Worm (Caenorhabditis elegans) whole organism, mixed stage, embryonic: Measurements from ENCODE around the gene hoe-1.

Experiments
- M03D4.4 ChIP-seq: sonication (generic microtip); optimal IDR thresholded peaks from 2 replicates; lab custom pipeline; 2017; ENCODE audit warnings: mild to moderate bottlenecking, missing genetic modification characterization, missing compliant biosample characterization
- bed-3 ChIP-seq: fragments of 200-800 bp; sonication (Bioruptor generic); optimal IDR thresholded peaks from 3 replicates; lab custom pipeline; 2018; ENCODE audit warnings: mild to moderate bottlenecking, missing genetic modification characterization, moderate library complexity, missing compliant biosample characterization
- blmp-1 ChIP-seq: fragments of 150-350 bp; optimal IDR thresholded peaks from 2 replicates; lab custom pipeline; 2014; ENCODE audit warnings: missing biosample characterization, missing genetic modification characterization
- ceh-39 ChIP-seq: fragments of 150-350 bp; optimal IDR thresholded peaks from 2 replicates; lab custom pipeline; 2014; ENCODE audit warnings: missing biosample characterization, missing genetic modification characterization
- ceh-43 ChIP-seq: fragments of 200-800 bp; sonication (Bioruptor generic); optimal IDR thresholded peaks from 2 replicates; lab custom pipeline; 2018; ENCODE audit warnings: mild to moderate bottlenecking, missing genetic modification characterization, moderate library complexity, missing compliant biosample characterization
- ceh-83 ChIP-seq: fragments of 200-800 bp; sonication (Bioruptor generic); optimal IDR thresholded peaks from 2 replicates; lab custom pipeline; 2018; ENCODE audit warnings: mild to moderate bottlenecking, missing genetic modification characterization, missing compliant biosample characterization
- ces-1 ChIP-seq: fragments of 150-350 bp; optimal IDR thresholded peaks from 2 replicates; lab custom pipeline; 2014; ENCODE audit warnings: missing biosample characterization, missing genetic modification reagents, missing genetic modification characterization
- cnd-1 ChIP-seq: fragments of 200-800 bp; sonication (Bioruptor generic); optimal IDR thresholded peaks from 2 replicates; lab custom pipeline; 2018; ENCODE audit warnings: mild to moderate bottlenecking, missing genetic modification characterization, missing compliant biosample characterization
- drap-1 ChIP-seq: fragments of 200-800 bp; sonication (Bioruptor generic); optimal IDR thresholded peaks from 3 replicates; lab custom pipeline; 2018; ENCODE audit warnings: mild to moderate bottlenecking, missing genetic modification characterization, missing compliant biosample characterization
- elt-1 ChIP-seq: sonication (generic microtip); optimal IDR thresholded peaks from 2 replicates; lab custom pipeline; 2017; ENCODE audit warnings: missing genetic modification characterization, mild to moderate bottlenecking, missing compliant biosample characterization, antibody characterized with exemption, moderate library complexity, borderline replicate concordance; ENCODE audit not compliant: insufficient read depth
- elt-3 ChIP-seq: fragments of 150-350 bp; optimal IDR thresholded peaks from 2 replicates; lab custom pipeline; 2014; ENCODE audit warnings: missing biosample characterization, missing genetic modification characterization
- flh-1 ChIP-seq: fragments of 200-800 bp; sonication (Bioruptor generic); optimal IDR thresholded peaks from 2 replicates; lab custom pipeline; 2018; ENCODE audit warnings: mild to moderate bottlenecking, missing genetic modification characterization, moderate library complexity, missing compliant biosample characterization
- ham-2 ChIP-seq: fragments of 200-800 bp; sonication (Bioruptor generic); optimal IDR thresholded peaks from 2 replicates; lab custom pipeline; 2018; ENCODE audit warnings: mild to moderate bottlenecking, missing genetic modification characterization, missing compliant biosample characterization
- hlh-1 ChIP-seq: fragments of 150-350 bp; optimal IDR thresholded peaks from 2 replicates; lab custom pipeline; 2014; ENCODE audit warnings: missing biosample characterization, missing genetic modification reagents, missing genetic modification characterization
- lin-13 ChIP-seq: fragments of 150-350 bp; optimal IDR thresholded peaks from 2 replicates; lab custom pipeline; 2014; ENCODE audit warnings: missing biosample characterization, missing genetic modification characterization
- lsy-2 ChIP-seq: fragments of 150-350 bp; optimal IDR thresholded peaks from 2 replicates; lab custom pipeline; 2014; ENCODE audit warnings: missing biosample characterization, missing genetic modification characterization
- mab-5 ChIP-seq: fragments of 150-350 bp; optimal IDR thresholded peaks from 2 replicates; lab custom pipeline; 2014; ENCODE audit warnings: missing biosample characterization, missing genetic modification characterization
- mep-1 ChIP-seq: fragments of 150-350 bp; optimal IDR thresholded peaks from 2 replicates; lab custom pipeline; 2017; ENCODE audit warnings: missing biosample characterization, missing genetic modification reagents, missing genetic modification characterization, inconsistent platforms
- mls-2 ChIP-seq: sonication (generic microtip); optimal IDR thresholded peaks from 2 replicates; lab custom pipeline; 2016; ENCODE audit warnings: mild to moderate bottlenecking, missing genetic modification characterization, moderate library complexity, missing compliant biosample characterization
- nhr-2 ChIP-seq: fragments of 150-350 bp; optimal IDR thresholded peaks from 2 replicates; lab custom pipeline; 2014; ENCODE audit warnings: missing biosample characterization, missing genetic modification characterization
- nhr-237 ChIP-seq: fragments of 150-350 bp; optimal IDR thresholded peaks from 2 replicates; lab custom pipeline; 2014; ENCODE audit warnings: missing biosample characterization, missing genetic modification characterization
- nhr-28 ChIP-seq: fragments of 150-350 bp; optimal IDR thresholded peaks from 2 replicates; lab custom pipeline; 2014; ENCODE audit warnings: missing biosample characterization, missing genetic modification characterization
- nhr-76 ChIP-seq: sonication (generic microtip); optimal IDR thresholded peaks from 2 replicates; lab custom pipeline; 2017; ENCODE audit warnings: missing biosample characterization, missing genetic modification characterization
- pha-4 ChIP-seq: fragments of 150-350 bp; optimal IDR thresholded peaks from 2 replicates; lab custom pipeline; 2018; ENCODE audit warnings: missing biosample characterization, missing genetic modification reagents, missing genetic modification characterization
- sem-2 ChIP-seq: fragments of 200-800 bp; sonication (Bioruptor generic); optimal IDR thresholded peaks from 2 replicates; lab custom pipeline; 2018; ENCODE audit warnings: mild to moderate bottlenecking, missing genetic modification characterization, missing compliant biosample characterization
- snpc-4 ChIP-seq: fragments of 150-350 bp; optimal IDR thresholded peaks from 2 replicates; lab custom pipeline; 2014; ENCODE audit warnings: missing biosample characterization, missing genetic modification characterization
- sptf-1 ChIP-seq: sonication (generic microtip); optimal IDR thresholded peaks from 2 replicates; lab custom pipeline; 2017; ENCODE audit warnings: mild to moderate bottlenecking, missing genetic modification characterization, moderate library complexity, missing compliant biosample characterization
- tbx-8 ChIP-seq: fragments of 200-800 bp; sonication (Bioruptor generic); optimal IDR thresholded peaks from 2 replicates; lab custom pipeline; 2018; ENCODE audit warnings: mild to moderate bottlenecking, missing genetic modification characterization, moderate library complexity, missing compliant biosample characterization
- unc-62 ChIP-seq: fragments of 150-350 bp; optimal IDR thresholded peaks from 2 replicates; lab custom pipeline; 2014; ENCODE audit warnings: missing biosample characterization, missing genetic modification reagents, missing genetic modification characterization
- zip-8 ChIP-seq: fragments of 150-350 bp; optimal IDR thresholded peaks from 2 replicates; lab custom pipeline; 2014; ENCODE audit warnings: missing biosample characterization, missing genetic modification characterization
- ztf-11 ChIP-seq: fragments of 150-350 bp; optimal IDR thresholded peaks from 2 replicates; lab custom pipeline; 2014; ENCODE audit warnings: missing biosample characterization, missing genetic modification characterization

The hoe-1 gene

ce11 chrIV:4776501-4776900 is 32.4 kb upstream of the hoe-1 start:
- TF ChIP-seq ztf-11 (tag; lab: Kevin White, UChicago): no peak
- no peak for TF ChIP-seq nhr-28 (tag; lab: Kevin White, UChicago)
- no peak for TF ChIP-seq elt-1 (tag; lab: Kevin White, UChicago)
- TF ChIP-seq bed-3 (GFP tag; lab: Kevin White, UChicago): no peak
- no peak for TF ChIP-seq pha-4 (tag; lab: Kevin White, UChicago)
- TF ChIP-seq hlh-1 (tag; lab: Kevin White, UChicago): no peak
- TF ChIP-seq mep-1 (tag; lab: Kevin White, UChicago): no peak
- TF ChIP-seq elt-3 (tag; lab: Kevin White, UChicago): no peak
- no peak for TF ChIP-seq ceh-43
- TF ChIP-seq sem-2 (GFP tag; lab: Kevin White, UChicago): no peak
- no peak for TF ChIP-seq nhr-2
- TF ChIP-seq unc-62 (GFP tag; lab: Kevin White, UChicago): no peak
- no peak for TF ChIP-seq drap-1 (GFP tag; lab: Kevin White, UChicago)
- no peak for TF ChIP-seq mls-2 (tag; lab: Kevin White, UChicago)
- TF ChIP-seq cnd-1 (tag; lab: Kevin White, UChicago): no peak
- no peak for TF ChIP-seq nhr-76
- no peak for TF ChIP-seq lsy-2 (tag; lab: Kevin White, UChicago)
- no peak for TF ChIP-seq sptf-1 (tag; lab: Kevin White, UChicago)
- TF ChIP-seq lin-13: no peak
- TF ChIP-seq ham-2: no peak

ce11 chrIV:4776001-4776400 is 31.9 kb upstream of the hoe-1 start, which contains the start of gene R11E3.19:
TSS of gene R11E3.19 (minus strand) at chrIV:4776101.
- TF ChIP-seq lsy-2 (tag; lab: Kevin White, UChicago): no peak
- TF ChIP-seq tbx-8 (GFP tag; lab: Kevin White, UChicago): no peak
- TF ChIP-seq mab-5 (tag; lab: Kevin White, UChicago): no peak
- no peak for TF ChIP-seq elt-1 (tag; lab: Kevin White, UChicago)
- TF ChIP-seq M03D4.4 (tag; lab: Kevin White, UChicago): no peak
- TF ChIP-seq ces-1 (GFP tag; lab: Kevin White, UChicago): no peak
- no peak for TF ChIP-seq sptf-1 (tag; lab: Kevin White, UChicago)
- TF ChIP-seq sem-2 (GFP tag; lab: Kevin White, UChicago): no peak
- no peak for TF ChIP-seq snpc-4 (tag; lab: Kevin White, UChicago)
- TF ChIP-seq nhr-28 (tag; lab: Kevin White, UChicago): no peak
- no peak for TF ChIP-seq blmp-1 (tag; lab: Kevin White, UChicago)
- TF ChIP-seq drap-1 (GFP tag; lab: Kevin White, UChicago): no peak
- no peak for TF ChIP-seq elt-3 (tag; lab: Kevin White, UChicago)
- no peak for TF ChIP-seq ceh-83
- TF ChIP-seq unc-62 (GFP tag; lab: Kevin White, UChicago): no peak
- no peak for TF ChIP-seq lin-13
- no peak for TF ChIP-seq ceh-39 (tag; lab: Kevin White, UChicago)
- TF ChIP-seq mls-2 (tag; lab: Kevin White, UChicago): no peak
- TF ChIP-seq nhr-76: no peak
- no peak for TF ChIP-seq ceh-43

DNA sequence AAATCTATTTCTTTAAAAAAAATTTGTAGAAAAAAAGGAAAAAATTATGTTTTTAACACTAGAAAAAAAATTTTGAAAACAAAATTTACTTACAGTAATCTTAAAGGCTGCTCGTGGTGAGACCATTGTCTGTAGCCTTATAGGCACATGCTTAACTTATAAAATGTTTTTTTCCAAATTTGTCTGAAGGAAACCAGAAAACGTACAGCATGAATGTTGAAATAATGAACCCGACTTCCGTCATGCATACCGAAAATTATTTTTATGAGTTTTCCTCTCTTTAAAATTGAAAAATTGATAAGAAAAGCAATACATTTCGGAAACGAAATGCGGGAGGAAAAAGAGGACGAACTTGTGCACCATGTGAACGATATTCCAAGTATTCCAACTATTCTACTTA is 27.7 kb upstream of the hoe-1 start, which contains the start of gene R11E3.2:
Gene R11E3.2 (plus strand): TSS at position 301 of the 400 bp plus-strand sequence.
- no peak for TF ChIP-seq blmp-1 (tag; lab: Kevin White, UChicago)
- no peak for TF ChIP-seq nhr-76
- TF ChIP-seq mab-5 (tag; lab: Kevin White, UChicago): no peak
- no peak for TF ChIP-seq M03D4.4 (tag; lab: Kevin White, UChicago)
- TF ChIP-seq sem-2 (GFP tag; lab: Kevin White, UChicago): no peak
- no peak for TF ChIP-seq zip-8 (tag; lab: Kevin White, UChicago)
- no peak for TF ChIP-seq flh-1 (GFP tag; lab: Kevin White, UChicago)
- TF ChIP-seq elt-1 (tag; lab: Kevin White, UChicago): no peak
- no peak for TF ChIP-seq ham-2
- no peak for TF ChIP-seq ces-1 (GFP tag; lab: Kevin White, UChicago)

DNA sequence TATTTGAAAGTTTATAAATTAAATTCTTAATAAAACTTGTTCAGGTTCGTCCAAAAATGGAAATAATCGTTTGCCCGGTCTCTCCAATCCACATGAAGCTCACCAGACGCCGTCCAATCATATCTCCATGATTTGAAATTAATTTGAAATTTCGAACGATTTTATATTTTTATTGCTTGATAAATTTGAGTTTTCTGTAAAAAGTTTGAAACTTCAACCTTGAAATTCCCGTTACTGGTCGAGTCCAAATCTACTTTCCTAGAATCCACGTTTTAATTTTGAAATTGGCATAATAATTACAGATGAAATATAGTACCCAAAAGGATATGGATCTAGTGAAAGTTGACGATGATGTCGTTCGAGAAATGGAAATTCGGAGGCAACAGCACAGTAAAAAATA is 20.4 kb upstream of the hoe-1 start, which contains the start of gene npp-26:
Gene npp-26 (plus strand): TSS at position 301 of the 400 bp plus-strand sequence.
- no peak for TF ChIP-seq nhr-237 (tag; lab: Kevin White, UChicago)
- TF ChIP-seq snpc-4 (tag; lab: Kevin White, UChicago): no peak
- TF ChIP-seq ztf-11 (tag; lab: Kevin White, UChicago): no peak
- no peak for TF ChIP-seq ceh-39 (tag; lab: Kevin White, UChicago)
- TF ChIP-seq ceh-83: no peak
- TF ChIP-seq drap-1 (GFP tag; lab: Kevin White, UChicago): no peak
